7 fruit fly cellular contexts compared by ENCODE assay signal in the genomic region with DNA sequence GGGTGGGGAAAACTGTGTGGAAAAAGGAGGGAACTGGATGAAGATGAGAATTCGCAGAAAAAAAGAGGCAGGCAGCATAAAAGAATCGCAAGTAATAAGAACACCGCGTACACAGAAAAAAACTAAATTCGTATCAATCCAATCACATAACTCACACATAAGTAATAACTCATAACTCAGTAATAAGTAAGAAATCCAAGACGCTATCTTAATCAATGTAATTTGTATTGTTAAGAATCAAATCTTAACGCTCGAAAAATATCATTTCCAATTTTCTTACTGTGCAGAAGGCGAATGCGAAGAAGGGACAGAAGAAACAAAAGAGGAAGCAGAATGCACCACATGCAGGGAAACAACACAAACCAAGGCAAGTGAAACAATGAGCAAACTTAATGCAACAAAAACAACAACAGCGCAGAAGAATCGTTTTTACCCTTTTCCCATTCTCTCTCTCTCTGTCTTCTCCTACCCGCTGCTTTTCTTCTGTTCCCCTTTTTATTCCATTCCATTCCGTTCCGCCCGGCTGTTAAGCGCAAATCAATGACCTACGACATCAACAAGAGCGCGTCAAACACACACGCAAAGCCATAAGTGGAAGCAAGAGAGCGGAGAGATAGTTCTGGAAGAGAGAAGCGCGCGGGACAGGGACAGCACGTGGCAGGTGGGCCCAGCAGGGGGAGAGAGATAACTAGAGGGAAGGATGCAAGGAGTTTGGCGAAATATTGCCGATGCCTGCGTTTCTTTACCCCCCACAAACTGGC.
TF ChIP-seq lines count a peak whose summit lies in the region.

No protein-coding gene starts in this region.

- TF ChIP-seq CTCF in whole organism, embryonic (GFP tag; optimal IDR thresholded peaks at IDR 0.05; lab: Kevin White, UChicago), result no peak

TF ChIP-seq in Kc167, 6 proteins besides CTCF, POLR2A, EP300 and RAD21:
- peak; percentile 36 for TF ChIP-seq psq (optimal IDR thresholded peaks at IDR 0.05; lab: Kevin White, UChicago)
- TF ChIP-seq ttk (optimal IDR thresholded peaks at IDR 0.05; lab: Kevin White, UChicago), result no peak

TF ChIP-seq in whole organism, 6 proteins besides CTCF, POLR2A, EP300 and RAD21:
- TF ChIP-seq psq (optimal IDR thresholded peaks at IDR 0.05; lab: Kevin White, UChicago) (peak; percentile 35), usp (GFP tag; optimal IDR thresholded peaks at IDR 0.05; lab: Kevin White, UChicago) (no peak), Dll (optimal IDR thresholded peaks at IDR 0.05; lab: Kevin White, UChicago) (peak; percentile 54), EcR (GFP tag; optimal IDR thresholded peaks at IDR 0.05; lab: Kevin White, UChicago) (peak; percentile 18 to 84)
TF ChIP-seq in whole organism: peak in this region for 3.

TF ChIP-seq in whole organism, adult, 20 proteins besides CTCF, POLR2A, EP300 and RAD21 (continues in another document):
- TF ChIP-seq CG33017 (tag; optimal IDR thresholded peaks at IDR 0.05; lab: Kevin White, UChicago), result peak; percentile 37
- TF ChIP-seq CG1620 (GFP tag; optimal IDR thresholded peaks at IDR 0.05; lab: Kevin White, UChicago), result peak; percentile 43
- TF ChIP-seq cnc (optimal IDR thresholded peaks at IDR 0.05; lab: Kevin White, UChicago), result no peak
- peak; percentile 80 for TF ChIP-seq CG14711 (tag; optimal IDR thresholded peaks at IDR 0.05; lab: Kevin White, UChicago)
- TF ChIP-seq pad (GFP tag; optimal IDR thresholded peaks at IDR 0.05; lab: Kevin White, UChicago), result peak; percentile 98
- TF ChIP-seq Clk (GFP tag; optimal IDR thresholded peaks at IDR 0.05; lab: Kevin White, UChicago), result no peak
- TF ChIP-seq CG5204 (GFP tag; optimal IDR thresholded peaks at IDR 0.05; lab: Kevin White, UChicago), result no peak
- TF ChIP-seq CG7101 (tag; optimal IDR thresholded peaks at IDR 0.05; lab: Kevin White, UChicago), result peak; percentile 72
- no peak for TF ChIP-seq CG12768 (GFP tag; optimal IDR thresholded peaks at IDR 0.05; lab: Kevin White, UChicago)
- peak; percentile 38 for TF ChIP-seq Mnt (GFP tag; optimal IDR thresholded peaks at IDR 0.05; lab: Kevin White, UChicago)
- TF ChIP-seq bab1 (GFP tag; optimal IDR thresholded peaks at IDR 0.05; lab: Kevin White, UChicago), result peak; percentile 93
- TF ChIP-seq Hr96 (GFP tag; optimal IDR thresholded peaks at IDR 0.05; lab: Kevin White, UChicago), result no peak
- TF ChIP-seq ovo (GFP tag; optimal IDR thresholded peaks at IDR 0.05; lab: Kevin White, UChicago), result no peak
- TF ChIP-seq cic (GFP tag; optimal IDR thresholded peaks at IDR 0.05; lab: Kevin White, UChicago), result no peak
- TF ChIP-seq toe (GFP tag; optimal IDR thresholded peaks at IDR 0.05; lab: Kevin White, UChicago), result no peak

TF ChIP-seq in whole organism, embryonic, 481 proteins besides CTCF, POLR2A, EP300 and RAD21 (continues in another document):
- TF ChIP-seq dan (GFP tag; IDR thresholded peaks at IDR 0.05; lab: Robert Waterston, UW) (no peak), CG1529 (GFP tag; optimal IDR thresholded peaks at IDR 0.05; lab: Kevin White, UChicago) (peak; percentile 65), pan (optimal IDR thresholded peaks at IDR 0.05; lab: Kevin White, UChicago) (no peak), pan (GFP tag; optimal IDR thresholded peaks at IDR 0.05 in 1 of 2, IDR thresholded peaks at IDR 0.05 in 1 of 2) (peak in 1 of 2 experiments; percentile 81), Rfx (GFP tag; IDR thresholded peaks at IDR 0.05; lab: Robert Waterston, UW) (peak; percentile 64), CG5180 (GFP tag; optimal IDR thresholded peaks at IDR 0.05; lab: Kevin White, UChicago) (no peak), CG8924 (tag; optimal IDR thresholded peaks at IDR 0.05; lab: Kevin White, UChicago) (peak; percentile 82), Adf1 (GFP tag; IDR thresholded peaks at IDR 0.05; lab: Robert Waterston, UW) (no peak), nmo (GFP tag; optimal IDR thresholded peaks at IDR 0.05; lab: Kevin White, UChicago) (peak; percentile 88), Jarid2 (GFP tag; optimal IDR thresholded peaks at IDR 0.05; lab: Kevin White, UChicago) (peak; percentile 16), CG13775 (GFP tag; optimal IDR thresholded peaks at IDR 0.05; lab: Kevin White, UChicago) (peak; percentile 85), chm (GFP tag; IDR thresholded peaks at IDR 0.05; lab: Robert Waterston, UW) (peak; percentile 83), Scr (GFP tag; IDR thresholded peaks at IDR 0.05; lab: Robert Waterston, UW; ENCODE audit: partially characterized antibody) (no peak), NC2α (GFP tag; optimal IDR thresholded peaks at IDR 0.05; lab: Kevin White, UChicago) (peak; percentile 78), pfk (GFP tag; optimal IDR thresholded peaks at IDR 0.05; lab: Kevin White, UChicago) (peak; percentile 99)

TF ChIP-seq in whole organism, prepupa, 60 proteins besides CTCF, POLR2A, EP300 and RAD21 (continues in another document):
- peak; percentile 99 for TF ChIP-seq Sox102F (GFP tag; optimal IDR thresholded peaks at IDR 0.05; lab: Kevin White, UChicago)
- TF ChIP-seq CG11902 (GFP tag; optimal IDR thresholded peaks at IDR 0.05; lab: Kevin White, UChicago), result peak; percentile 98
- TF ChIP-seq achi (GFP tag; optimal IDR thresholded peaks at IDR 0.05; lab: Kevin White, UChicago), result peak; percentile 99
- peak; percentile 99 for TF ChIP-seq ss (GFP tag; optimal IDR thresholded peaks at IDR 0.05; lab: Kevin White, UChicago)
- TF ChIP-seq CG11762 (GFP tag; optimal IDR thresholded peaks at IDR 0.05; lab: Kevin White, UChicago; ENCODE audit: insufficient read depth), result peak; percentile 98
- peak; percentile 99 for TF ChIP-seq Hr39 (GFP tag; optimal IDR thresholded peaks at IDR 0.05; lab: Kevin White, UChicago)
- peak; percentile 96 for TF ChIP-seq CG32006 (GFP tag; optimal IDR thresholded peaks at IDR 0.05; lab: Kevin White, UChicago)
- TF ChIP-seq CG8632 (GFP tag; optimal IDR thresholded peaks at IDR 0.05; lab: Kevin White, UChicago), result peak; percentile 99
- TF ChIP-seq CG10669 (GFP tag; optimal IDR thresholded peaks at IDR 0.05; lab: Kevin White, UChicago), result peak; percentile 100
- TF ChIP-seq fd59A (GFP tag; optimal IDR thresholded peaks at IDR 0.05; lab: Kevin White, UChicago), result peak; percentile 99
- peak; percentile 99 for TF ChIP-seq net (GFP tag; optimal IDR thresholded peaks at IDR 0.05; lab: Kevin White, UChicago)
- peak; percentile 97 for TF ChIP-seq CG16779 (tag; optimal IDR thresholded peaks at IDR 0.05; lab: Kevin White, UChicago)
- TF ChIP-seq CG11294 (GFP tag; IDR thresholded peaks at IDR 0.05; lab: Robert Waterston, UW), result peak; percentile 93
- peak; percentile 100 for TF ChIP-seq Sox14 (GFP tag; optimal IDR thresholded peaks at IDR 0.05; lab: Kevin White, UChicago)
- TF ChIP-seq Ets21C (GFP tag; optimal IDR thresholded peaks at IDR 0.05; lab: Kevin White, UChicago), result peak; percentile 98

TF ChIP-seq in whole organism, pupa, 21 proteins besides CTCF, POLR2A, EP300 and RAD21 (continues in another document):
- TF ChIP-seq CG17806 (tag; optimal IDR thresholded peaks at IDR 0.05; lab: Kevin White, UChicago), result peak; percentile 100
- TF ChIP-seq Snoo (tag; optimal IDR thresholded peaks at IDR 0.05; lab: Kevin White, UChicago), result peak; percentile 99
- TF ChIP-seq CG32121 (GFP tag; IDR thresholded peaks at IDR 0.05; lab: Robert Waterston, UW), result peak; percentile 88
- peak; percentile 97 for TF ChIP-seq CG12605 (GFP tag; IDR thresholded peaks at IDR 0.05; lab: Robert Waterston, UW)
- peak; percentile 100 for TF ChIP-seq CG34367 (tag; optimal IDR thresholded peaks at IDR 0.05; lab: Kevin White, UChicago)
- TF ChIP-seq Pif1A (GFP tag; optimal IDR thresholded peaks at IDR 0.05; lab: Kevin White, UChicago), result peak; percentile 99
- peak; percentile 100 for TF ChIP-seq CG8159 (tag; optimal IDR thresholded peaks at IDR 0.05; lab: Kevin White, UChicago)
- peak; percentile 99 for TF ChIP-seq gl (tag; optimal IDR thresholded peaks at IDR 0.05; lab: Kevin White, UChicago)
- TF ChIP-seq D1 (tag; optimal IDR thresholded peaks at IDR 0.05; lab: Kevin White, UChicago), result peak; percentile 99
- TF ChIP-seq EcR (GFP tag; optimal IDR thresholded peaks at IDR 0.05; lab: Kevin White, UChicago), result peak; percentile 98
- TF ChIP-seq CG15710 (tag; optimal IDR thresholded peaks at IDR 0.05; lab: Kevin White, UChicago), result peak; percentile 100
- peak; percentile 99 for TF ChIP-seq CG14655 (GFP tag; optimal IDR thresholded peaks at IDR 0.05; lab: Kevin White, UChicago)
- TF ChIP-seq CG8301 (tag; optimal IDR thresholded peaks at IDR 0.05; lab: Kevin White, UChicago), result peak; percentile 99
- peak; percentile 98 for TF ChIP-seq CG13204 (GFP tag; optimal IDR thresholded peaks at IDR 0.05; lab: Kevin White, UChicago)
- peak; percentile 75; the same call in 1 of the 2 replicates for TF ChIP-seq CG10348 (GFP tag; IDR thresholded peaks at IDR 0.05; lab: Robert Waterston, UW)
- peak; percentile 99 for TF ChIP-seq Pif1B (GFP tag; optimal IDR thresholded peaks at IDR 0.05; lab: Kevin White, UChicago)
- TF ChIP-seq CG4496 (GFP tag; IDR thresholded peaks at IDR 0.05; lab: Robert Waterston, UW), result peak; percentile 98

TF ChIP-seq in whole organism, wandering third instar larva, 38 proteins besides CTCF, POLR2A, EP300 and RAD21 (continues in another document):
- no peak for TF ChIP-seq Hr78 (GFP tag; optimal IDR thresholded peaks at IDR 0.05; lab: Kevin White, UChicago)
- TF ChIP-seq Hnf4 (GFP tag; optimal IDR thresholded peaks at IDR 0.05; lab: Kevin White, UChicago), result peak; percentile 97
- TF ChIP-seq N (GFP tag; optimal IDR thresholded peaks at IDR 0.05; lab: Kevin White, UChicago), result no peak
- peak; percentile 87 to 99 for TF ChIP-seq foxo (GFP tag; optimal IDR thresholded peaks at IDR 0.05; lab: Kevin White, UChicago)
- TF ChIP-seq Hr83 (GFP tag; optimal IDR thresholded peaks at IDR 0.05; lab: Kevin White, UChicago; ENCODE audit: poor library complexity, severe bottlenecking), result peak; percentile 54
- peak; percentile 99 for TF ChIP-seq h (GFP tag; optimal IDR thresholded peaks at IDR 0.05; lab: Kevin White, UChicago)
- no peak for TF ChIP-seq Myc (optimal IDR thresholded peaks at IDR 0.05; lab: Kevin White, UChicago)
- TF ChIP-seq psq (GFP tag; optimal IDR thresholded peaks at IDR 0.05; lab: Kevin White, UChicago), result peak; percentile 100
- TF ChIP-seq sage (GFP tag; optimal IDR thresholded peaks at IDR 0.05; lab: Kevin White, UChicago), result peak; percentile 97
- TF ChIP-seq Sp1 (GFP tag; optimal IDR thresholded peaks at IDR 0.05; lab: Kevin White, UChicago), result peak; percentile 98
- TF ChIP-seq br (GFP tag; optimal IDR thresholded peaks at IDR 0.05; lab: Kevin White, UChicago), result peak; percentile 98
- TF ChIP-seq brk (GFP tag; optimal IDR thresholded peaks at IDR 0.05; lab: Kevin White, UChicago), result peak; percentile 94
- no peak for TF ChIP-seq usp (GFP tag; optimal IDR thresholded peaks at IDR 0.05; lab: Kevin White, UChicago)
- peak; percentile 86 for TF ChIP-seq dsf (GFP tag; optimal IDR thresholded peaks at IDR 0.05; lab: Kevin White, UChicago; ENCODE audit: borderline replicate concordance)
- peak; percentile 96 for TF ChIP-seq dmrt93B (GFP tag; optimal IDR thresholded peaks at IDR 0.05; lab: Kevin White, UChicago)
- peak; percentile 36 for TF ChIP-seq sv (GFP tag; optimal IDR thresholded peaks at IDR 0.05; lab: Kevin White, UChicago)
- peak; percentile 96 for TF ChIP-seq Jra (GFP tag; optimal IDR thresholded peaks at IDR 0.05; lab: Kevin White, UChicago)
- TF ChIP-seq OdsH (GFP tag; optimal IDR thresholded peaks at IDR 0.05; lab: Kevin White, UChicago), result peak; percentile 98
- no peak for TF ChIP-seq Vsx2 (GFP tag; optimal IDR thresholded peaks at IDR 0.05; lab: Kevin White, UChicago; ENCODE audit: partially characterized antibody)
